Fruit fly (Drosophila melanogaster) whole organism, embryonic: ENCODE results near the gene CG14227.

Experiments
- Atf-2 ChIP-seq: fragments of 200-800 bp; sonication (Bioruptor generic); optimal IDR thresholded peaks from 2 replicates; lab custom pipeline; 2016; ENCODE audit warnings: missing biosample characterization, missing genetic modification characterization
- C15 ChIP-seq: fragments of 200-800 bp; sonication (Bioruptor generic); IDR thresholded peaks from 3 replicates; pipeline ENCODE4 v1.3.6; 2022; ENCODE audit warnings: missing biosample characterization, missing genetic modification characterization
- CG10209 ChIP-seq: fragments of 200-800 bp; sonication (Bioruptor generic); optimal IDR thresholded peaks from 3 replicates; lab custom pipeline; 2017; ENCODE audit warnings: missing biosample characterization, mild to moderate bottlenecking, missing genetic modification characterization, missing genetic modification reagents
- CG12071 ChIP-seq: fragments of 200-800 bp; sonication (Bioruptor generic); optimal IDR thresholded peaks from 3 replicates; lab custom pipeline; 2018; ENCODE audit warnings: missing biosample characterization, mild to moderate bottlenecking, missing genetic modification characterization
- CG13424 ChIP-seq: fragments of 200-800 bp; sonication (Bioruptor generic); optimal IDR thresholded peaks from 2 replicates; lab custom pipeline; 2019; ENCODE audit warnings: missing biosample characterization, mild to moderate bottlenecking, missing genetic modification characterization, moderate library complexity
- CG14860 ChIP-seq: fragments of 200-800 bp; sonication (Bioruptor generic); IDR thresholded peaks from 3 replicates; pipeline ENCODE4 v1.3.6; 2022; ENCODE audit warnings: missing biosample characterization, missing genetic modification characterization; ENCODE audit not compliant: partially characterized antibody
- CG15269 ChIP-seq: fragments of 200-800 bp; sonication (Bioruptor generic); optimal IDR thresholded peaks from 2 replicates; lab custom pipeline; 2018; ENCODE audit warnings: missing biosample characterization, mild to moderate bottlenecking, missing genetic modification characterization, moderate library complexity
- CG1647 ChIP-seq: fragments of 200-800 bp; sonication (Bioruptor generic); optimal IDR thresholded peaks from 3 replicates; lab custom pipeline; 2016; ENCODE audit warnings: missing biosample characterization, missing genetic modification characterization
- CG17361 ChIP-seq: fragments of 200-800 bp; sonication (Bioruptor generic); IDR thresholded peaks from 3 replicates; pipeline ENCODE4 v1.3.6; 2022; ENCODE audit warnings: missing biosample characterization, missing genetic modification characterization
- CG17802 ChIP-seq: fragments of 200-800 bp; sonication (Bioruptor generic); optimal IDR thresholded peaks from 2 replicates; lab custom pipeline; 2018; ENCODE audit warnings: missing biosample characterization, mild to moderate bottlenecking, missing genetic modification characterization, moderate library complexity
- CG18764 ChIP-seq: fragments of 200-800 bp; sonication (Bioruptor generic); optimal IDR thresholded peaks from 3 replicates; lab custom pipeline; 2016; ENCODE audit warnings: missing biosample characterization, missing genetic modification characterization
- CG2712 ChIP-seq: fragments of 200-800 bp; optimal IDR thresholded peaks from 3 replicates; lab custom pipeline; 2019; ENCODE audit warnings: missing biosample characterization, mild to moderate bottlenecking, missing genetic modification characterization, moderate library complexity
- CG30020 ChIP-seq: fragments of 200-800 bp; optimal IDR thresholded peaks from 2 replicates; lab custom pipeline; 2019; ENCODE audit warnings: missing biosample characterization, mild to moderate bottlenecking, missing genetic modification characterization, moderate library complexity
- CG30431 ChIP-seq: fragments of 200-800 bp; sonication (Bioruptor generic); optimal IDR thresholded peaks from 2 replicates; lab custom pipeline; 2017; ENCODE audit warnings: missing biosample characterization, missing genetic modification characterization
- CG31224 ChIP-seq: fragments of 200-800 bp; sonication (Bioruptor generic); IDR thresholded peaks from 2 replicates; pipeline ENCODE4 v1.3.6; 2022; ENCODE audit warnings: missing biosample characterization, missing genetic modification characterization
- CG34376 ChIP-seq: fragments of 200-800 bp; sonication (Bioruptor generic); optimal IDR thresholded peaks from 2 replicates; lab custom pipeline; 2018; ENCODE audit warnings: missing biosample characterization, mild to moderate bottlenecking, missing genetic modification characterization
- CG3726 ChIP-seq: fragments of 200-800 bp; sonication (Bioruptor generic); IDR thresholded peaks from 3 replicates; pipeline ENCODE4, ENCODE4 v1.3.6; 2022; ENCODE audit warnings: missing biosample characterization, missing genetic modification characterization
- CG3847 ChIP-seq: fragments of 200-800 bp; sonication (Bioruptor generic); IDR thresholded peaks from 2 replicates; pipeline ENCODE4 v1.3.6; 2022; ENCODE audit warnings: missing biosample characterization, missing genetic modification characterization
- CG6654 ChIP-seq: fragments of 200-800 bp; sonication (Bioruptor generic); optimal IDR thresholded peaks from 2 replicates; lab custom pipeline; 2017; ENCODE audit warnings: missing biosample characterization, mild to moderate bottlenecking, missing genetic modification characterization
- CG6765 ChIP-seq: fragments of 200-800 bp; sonication (Bioruptor generic); optimal IDR thresholded peaks from 3 replicates; lab custom pipeline; 2017; ENCODE audit warnings: missing biosample characterization, mild to moderate bottlenecking, missing genetic modification characterization
- CG7928 ChIP-seq: fragments of 200-800 bp; sonication (Bioruptor generic); optimal IDR thresholded peaks from 2 replicates; lab custom pipeline; 2017; ENCODE audit warnings: missing biosample characterization, mild to moderate bottlenecking, missing genetic modification characterization
- CG8359 ChIP-seq: fragments of 200-800 bp; sonication (Bioruptor generic); optimal IDR thresholded peaks from 2 replicates; lab custom pipeline; 2017; ENCODE audit warnings: missing biosample characterization, mild to moderate bottlenecking, missing genetic modification characterization, borderline replicate concordance
- CG9437 ChIP-seq: fragments of 200-800 bp; sonication (Bioruptor generic); optimal IDR thresholded peaks from 2 replicates; lab custom pipeline; 2018; ENCODE audit warnings: missing biosample characterization, mild to moderate bottlenecking, missing genetic modification characterization
- Drgx ChIP-seq: fragments of 200-800 bp; sonication (Bioruptor generic); IDR thresholded peaks from 2 replicates; pipeline ENCODE4 v1.3.6; 2022; ENCODE audit warnings: missing biosample characterization, missing genetic modification characterization
- HLH4C ChIP-seq: fragments of 200-800 bp; sonication (Bioruptor generic); IDR thresholded peaks from 3 replicates; pipeline ENCODE4 v1.3.6; 2022; ENCODE audit warnings: missing biosample characterization, missing genetic modification characterization; ENCODE audit not compliant: partially characterized antibody
- Hr3 ChIP-seq: fragments of 200-800 bp; sonication (Bioruptor generic); optimal IDR thresholded peaks from 3 replicates; lab custom pipeline; 2016; ENCODE audit warnings: missing biosample characterization, missing genetic modification characterization
- Max ChIP-seq: fragments of 200-800 bp; sonication (Bioruptor generic); optimal IDR thresholded peaks from 2 replicates; lab custom pipeline; 2016; ENCODE audit warnings: missing biosample characterization, mild to moderate bottlenecking, missing genetic modification characterization
- Meics ChIP-seq: fragments of 200-800 bp; sonication (Bioruptor generic); optimal IDR thresholded peaks from 2 replicates; lab custom pipeline; 2017; ENCODE audit warnings: missing biosample characterization, mild to moderate bottlenecking, missing genetic modification characterization
- Myb ChIP-seq: fragments of 200-800 bp; sonication (Bioruptor generic); optimal IDR thresholded peaks from 2 replicates; lab custom pipeline; 2016; ENCODE audit warnings: missing biosample characterization, missing genetic modification characterization
- Nf-YA ChIP-seq: fragments of 200-800 bp; sonication (Bioruptor generic); IDR thresholded peaks from 2 replicates; pipeline ENCODE4 v1.3.6; 2022; ENCODE audit warnings: missing biosample characterization, missing genetic modification characterization
- Nf-YC ChIP-seq: fragments of 200-800 bp; optimal IDR thresholded peaks from 3 replicates; lab custom pipeline; 2019; ENCODE audit warnings: missing biosample characterization, mild to moderate bottlenecking, missing genetic modification characterization, moderate library complexity
- Rx ChIP-seq: fragments of 200-800 bp; sonication (Bioruptor generic); IDR thresholded peaks from 2 replicates; pipeline ENCODE4 v1.3.6; 2022; ENCODE audit warnings: missing biosample characterization, missing genetic modification characterization
- Scr ChIP-seq: fragments of 200-800 bp; sonication (Bioruptor generic); IDR thresholded peaks from 2 replicates; pipeline ENCODE4 v1.3.6; 2022; ENCODE audit warnings: missing biosample characterization, missing genetic modification characterization; ENCODE audit not compliant: partially characterized antibody
- Six4 ChIP-seq: fragments of 200-800 bp; sonication (Bioruptor generic); optimal IDR thresholded peaks from 2 replicates; lab custom pipeline; 2016; ENCODE audit warnings: missing biosample characterization, missing genetic modification characterization
- ac ChIP-seq: fragments of 200-800 bp; sonication (Bioruptor generic); optimal IDR thresholded peaks from 3 replicates; lab custom pipeline; 2017; ENCODE audit warnings: missing biosample characterization, mild to moderate bottlenecking, missing genetic modification characterization
- chinmo ChIP-seq: fragments of 200-800 bp; sonication (Bioruptor generic); IDR thresholded peaks from 4 replicates; pipeline ENCODE4 v1.3.6; 2022; ENCODE audit warnings: missing biosample characterization, missing genetic modification characterization; ENCODE audit not compliant: partially characterized antibody
- corto ChIP-seq: fragments of 200-800 bp; sonication (Bioruptor generic); optimal IDR thresholded peaks from 2 replicates; lab custom pipeline; 2016; ENCODE audit warnings: missing biosample characterization, mild to moderate bottlenecking, missing genetic modification characterization, moderate library complexity
- crc ChIP-seq: fragments of 200-800 bp; sonication (Bioruptor generic); optimal IDR thresholded peaks from 2 replicates; lab custom pipeline; 2016; ENCODE audit warnings: missing biosample characterization, missing genetic modification characterization
- ems ChIP-seq: fragments of 200-800 bp; sonication (Bioruptor generic); optimal IDR thresholded peaks from 3 replicates; lab custom pipeline; 2016; ENCODE audit warnings: missing biosample characterization, missing genetic modification characterization
- gce ChIP-seq: fragments of 200-800 bp; sonication (Bioruptor generic); IDR thresholded peaks from 3 replicates; pipeline ENCODE4 v1.3.6; 2022; ENCODE audit warnings: missing biosample characterization, missing genetic modification characterization
- insv ChIP-seq, 2 experiments: fragments of 200-800 bp; sonication (Bioruptor generic); optimal IDR thresholded peaks; 3 replicates each; lab custom pipeline; 2016 to 2018; ENCODE audit warnings: missing biosample characterization in 2 of 2, missing genetic modification characterization in 2 of 2
- lola ChIP-seq, 3 experiments: fragments of >200 bp in 2 of 3; fragments of 200-800 bp in 1 of 3; sonication (Bioruptor generic) in 1 of 3; optimal IDR thresholded peaks; 2 replicates each; lab custom pipeline; 2017 to 2019; ENCODE audit warnings: missing biosample characterization in 3 of 3, missing genetic modification characterization in 3 of 3, mild to moderate bottlenecking in 1 of 3, moderate library complexity in 1 of 3
- pb ChIP-seq: fragments of 200-800 bp; sonication (Bioruptor generic); optimal IDR thresholded peaks from 3 replicates; lab custom pipeline; 2016; ENCODE audit warnings: missing biosample characterization, missing genetic modification characterization
- peb ChIP-seq: fragments of 200-800 bp; sonication (Bioruptor generic); IDR thresholded peaks from 2 replicates; pipeline ENCODE4 v1.3.6; 2022; ENCODE audit warnings: missing biosample characterization, missing genetic modification characterization
- row ChIP-seq: fragments of 200-800 bp; sonication (Bioruptor generic); IDR thresholded peaks from 3 replicates; pipeline ENCODE4 v1.3.6; 2022; ENCODE audit warnings: missing biosample characterization, missing genetic modification characterization
- schlank ChIP-seq: fragments of 200-800 bp; sonication (Bioruptor generic); optimal IDR thresholded peaks from 2 replicates; lab custom pipeline; 2018; ENCODE audit warnings: missing biosample characterization, mild to moderate bottlenecking, missing genetic modification characterization
- scrt ChIP-seq: fragments of 200-800 bp; sonication (Bioruptor generic); optimal IDR thresholded peaks from 2 replicates; lab custom pipeline; 2018; ENCODE audit warnings: missing biosample characterization, mild to moderate bottlenecking, missing genetic modification characterization, moderate library complexity
- sob ChIP-seq: fragments of 200-800 bp; sonication (Bioruptor generic); IDR thresholded peaks from 2 replicates; pipeline ENCODE4 v1.3.6; 2022; ENCODE audit warnings: missing biosample characterization, missing genetic modification characterization
- sug ChIP-seq: fragments of 200-800 bp; optimal IDR thresholded peaks from 2 replicates; lab custom pipeline; 2019; ENCODE audit warnings: missing biosample characterization, mild to moderate bottlenecking, missing genetic modification characterization, moderate library complexity
- tup ChIP-seq: fragments of 200-800 bp; sonication (Bioruptor generic); optimal IDR thresholded peaks from 2 replicates; lab custom pipeline; 2016; ENCODE audit warnings: missing biosample characterization, mild to moderate bottlenecking, missing genetic modification characterization, moderate library complexity
- wdn ChIP-seq: fragments of 200-800 bp; sonication (Bioruptor generic); IDR thresholded peaks from 2 replicates; pipeline ENCODE4 v1.3.6; 2022; ENCODE audit warnings: missing biosample characterization, missing genetic modification characterization

Gene CG14227

DNA sequence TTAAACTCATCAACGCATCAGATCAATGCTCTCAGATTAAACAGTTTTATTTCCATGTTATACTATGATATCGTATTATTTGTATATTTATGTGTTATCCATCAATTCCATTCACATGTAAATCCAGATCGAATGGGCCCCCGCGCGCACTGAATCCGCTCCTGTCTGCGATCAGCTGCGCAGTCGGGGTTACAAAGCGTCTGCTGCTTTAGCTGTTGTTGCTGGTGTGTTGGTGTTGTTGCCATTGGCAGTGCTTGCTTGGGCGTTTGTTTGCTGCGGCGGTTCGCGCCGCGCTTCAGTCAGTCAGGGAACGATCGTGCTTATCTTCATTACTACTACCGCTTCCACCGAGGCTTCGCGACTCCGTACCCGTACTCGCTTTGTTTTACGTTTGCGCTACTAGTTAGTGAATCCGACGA lies 21.7 kb downstream of the CG14227 start, which contains the start of gene Zw (continued):
- TF ChIP-seq Nf-YA (GFP tag; lab: Robert Waterston, UW) (no peak), CG6765 (GFP tag; lab: Kevin White, UChicago) (no peak), CG3847 (GFP tag; lab: Robert Waterston, UW) (peak; percentile 55), Max (GFP tag; lab: Kevin White, UChicago) (no peak), Scr (GFP tag; lab: Robert Waterston, UW) (peak; percentile 8; the same call in 1 of the 2 replicates), CG17802 (tag; lab: Kevin White, UChicago) (no peak), gce (no peak), Rx (no peak), CG2712 (tag; lab: Kevin White, UChicago) (peak; percentile 52), Meics (peak; percentile 25), CG15269 (peak; percentile 52), lola (GFP tag; optimal IDR thresholded peaks at IDR 0.05; lab: Kevin White, UChicago) (peak in 1 of 3 experiments; percentile 22), scrt (no peak), ac (GFP tag; lab: Kevin White, UChicago) (no peak), schlank (peak; percentile 0), CG17361 (GFP tag; lab: Robert Waterston, UW) (peak; percentile 53; the same call in 2 of the 3 replicates), crc (GFP tag; lab: Kevin White, UChicago) (no peak), CG30431 (GFP tag; lab: Kevin White, UChicago) (peak; percentile 47), CG30020 (no peak), CG10209 (GFP tag; lab: Kevin White, UChicago) (no peak), row (GFP tag; lab: Robert Waterston, UW) (peak; percentile 94), CG34376 (peak; percentile 38), Drgx (GFP tag; lab: Robert Waterston, UW) (peak; percentile 52), Nf-YC (tag; lab: Kevin White, UChicago) (peak; percentile 1), corto (GFP tag; lab: Kevin White, UChicago) (no peak), CG7928 (GFP tag; lab: Kevin White, UChicago) (no peak), CG9437 (GFP tag; lab: Kevin White, UChicago) (no peak), Atf-2 (peak; percentile 15), CG18764 (GFP tag; lab: Kevin White, UChicago) (peak; percentile 11), CG13424 (tag; lab: Kevin White, UChicago) (peak; percentile 39), tup (GFP tag; lab: Kevin White, UChicago) (no peak), CG6654 (GFP tag; lab: Kevin White, UChicago) (no peak), CG8359 (GFP tag; lab: Kevin White, UChicago) (no peak), pb (no peak), sug (tag; lab: Kevin White, UChicago) (peak; percentile 62), CG1647 (GFP tag; lab: Kevin White, UChicago) (peak; percentile 11), CG3726 (GFP tag; lab: Robert Waterston, UW) (no peak), insv (GFP tag; optimal IDR thresholded peaks at IDR 0.05; lab: Kevin White, UChicago) (no peak), ems (GFP tag; lab: Kevin White, UChicago) (no peak), CG12071 (GFP tag; lab: Kevin White, UChicago) (peak; percentile 9), HLH4C (GFP tag; lab: Robert Waterston, UW) (no peak), Myb (GFP tag; lab: Kevin White, UChicago) (no peak), sob (peak; percentile 67), peb (no peak), Six4 (GFP tag; lab: Kevin White, UChicago) (no peak), chinmo (peak; percentile 95), C15 (GFP tag; lab: Robert Waterston, UW) (no peak), wdn (0 out of 2 replicates have a peak, but pooled peaks have one; percentile 28), CG31224 (GFP tag; lab: Robert Waterston, UW) (0 out of 2 replicates have a peak, but pooled peaks have one; percentile 38), CG14860 (GFP tag; lab: Robert Waterston, UW) (no peak), Hr3 (GFP tag; lab: Kevin White, UChicago) (peak; percentile 25)
